Worm (Caenorhabditis elegans) whole organism, L2 larva: ENCODE data around the gene clec-221.
A peak's percentile ranks its signal among the peaks of the same experiment; 100 is the strongest.

Source experiments
- C34F6.9 ChIP-seq: fragments of 150-350 bp; optimal IDR thresholded peaks from 2 replicates; lab custom pipeline; 2014; ENCODE audit warnings: missing biosample characterization, missing genetic modification characterization
- F13H6.1 ChIP-seq: sonication (generic microtip); optimal IDR thresholded peaks from 2 replicates; lab custom pipeline; 2016; ENCODE audit warnings: missing genetic modification characterization, missing compliant biosample characterization
- R02D3.7 ChIP-seq: fragments of 150-350 bp; optimal IDR thresholded peaks from 2 replicates; lab custom pipeline; 2014; ENCODE audit warnings: missing biosample characterization, missing genetic modification characterization
- Y55F3AM.14 ChIP-seq: fragments of 200-800 bp; sonication (Bioruptor generic); optimal IDR thresholded peaks from 2 replicates; lab custom pipeline; 2018; ENCODE audit warnings: mild to moderate bottlenecking, missing genetic modification characterization, missing compliant biosample characterization
- alr-1 ChIP-seq: fragments of 150-350 bp; optimal IDR thresholded peaks from 2 replicates; lab custom pipeline; 2014; ENCODE audit warnings: missing biosample characterization, missing genetic modification characterization
- aly-2 ChIP-seq: fragments of 150-350 bp; optimal IDR thresholded peaks from 2 replicates; lab custom pipeline; 2014; ENCODE audit warnings: missing biosample characterization, missing genetic modification characterization
- ama-1 ChIP-seq: fragments of 150-350 bp; optimal IDR thresholded peaks from 2 replicates; lab custom pipeline; 2018; ENCODE audit warnings: inconsistent platforms
- blmp-1 ChIP-seq: sonication (generic microtip); optimal IDR thresholded peaks from 2 replicates; lab custom pipeline; 2017; ENCODE audit warnings: missing genetic modification characterization, mild to moderate bottlenecking, missing compliant biosample characterization, antibody characterized with exemption, moderate library complexity; ENCODE audit not compliant: insufficient read depth
- ceh-16 ChIP-seq: fragments of 150-350 bp; optimal IDR thresholded peaks from 2 replicates; lab custom pipeline; 2014; ENCODE audit warnings: missing biosample characterization, missing genetic modification characterization
- ceh-82 ChIP-seq: fragments of 150-350 bp; optimal IDR thresholded peaks from 2 replicates; lab custom pipeline; 2014; ENCODE audit warnings: missing biosample characterization, missing genetic modification characterization
- crh-2 ChIP-seq: sonication (generic microtip); optimal IDR thresholded peaks from 2 replicates; lab custom pipeline; 2017; ENCODE audit warnings: missing biosample characterization, missing genetic modification characterization
- dmd-4 ChIP-seq: sonication (generic microtip); optimal IDR thresholded peaks from 2 replicates; lab custom pipeline; 2017; ENCODE audit warnings: missing biosample characterization, missing genetic modification characterization
- egl-27 ChIP-seq: sonication (generic microtip); optimal IDR thresholded peaks from 3 replicates; lab custom pipeline; 2017; ENCODE audit warnings: missing biosample characterization, missing genetic modification reagents, missing genetic modification characterization
- elt-3 ChIP-seq: sonication (generic microtip); optimal IDR thresholded peaks from 2 replicates; lab custom pipeline; 2017; ENCODE audit warnings: missing biosample characterization, missing genetic modification characterization
- gmeb-1 ChIP-seq: fragments of 150-350 bp; optimal IDR thresholded peaks from 2 replicates; lab custom pipeline; 2014; ENCODE audit warnings: missing biosample characterization, missing genetic modification characterization
- lin-13 ChIP-seq: fragments of 150-350 bp; optimal IDR thresholded peaks from 2 replicates; lab custom pipeline; 2014; ENCODE audit warnings: missing biosample characterization, missing genetic modification reagents, missing genetic modification characterization
- lsy-2 ChIP-seq, 2 experiments: fragments of 150-350 bp in 1 of 2; sonication (generic microtip) in 1 of 2; optimal IDR thresholded peaks; 2 replicates each; lab custom pipeline; 2014 to 2017; ENCODE audit warnings: missing biosample characterization in 2 of 2, missing genetic modification characterization in 2 of 2
- mab-5 ChIP-seq: fragments of 150-350 bp; optimal IDR thresholded peaks from 2 replicates; lab custom pipeline; 2014; ENCODE audit warnings: missing biosample characterization, missing genetic modification characterization
- nhr-11 ChIP-seq: fragments of 150-350 bp; optimal IDR thresholded peaks from 2 replicates; lab custom pipeline; 2014; ENCODE audit warnings: missing biosample characterization, missing genetic modification characterization
- nhr-129 ChIP-seq: fragments of 150-350 bp; optimal IDR thresholded peaks from 2 replicates; lab custom pipeline; 2014; ENCODE audit warnings: missing biosample characterization, missing genetic modification characterization
- nhr-21 ChIP-seq: fragments of 150-350 bp; optimal IDR thresholded peaks from 2 replicates; lab custom pipeline; 2014; ENCODE audit warnings: missing biosample characterization, missing genetic modification characterization
- nhr-23 ChIP-seq: fragments of 150-350 bp; optimal IDR thresholded peaks from 2 replicates; lab custom pipeline; 2014; ENCODE audit warnings: missing biosample characterization, missing genetic modification reagents, missing genetic modification characterization
- nhr-6 ChIP-seq: fragments of 150-350 bp; optimal IDR thresholded peaks from 2 replicates; lab custom pipeline; 2014; ENCODE audit warnings: missing biosample characterization, missing genetic modification characterization
- nhr-77 ChIP-seq: fragments of 150-350 bp; optimal IDR thresholded peaks from 2 replicates; lab custom pipeline; 2014; ENCODE audit warnings: missing biosample characterization, missing genetic modification characterization
- peb-1 ChIP-seq: fragments of 150-350 bp; optimal IDR thresholded peaks from 2 replicates; lab custom pipeline; 2014; ENCODE audit warnings: missing biosample characterization, missing genetic modification characterization
- sma-3 ChIP-seq: sonication (generic microtip); optimal IDR thresholded peaks from 2 replicates; lab custom pipeline; 2016; ENCODE audit warnings: missing genetic modification reagents, missing genetic modification characterization, missing compliant biosample characterization
- sma-9 ChIP-seq, 2 experiments: fragments of 150-350 bp in 1 of 2; sonication (generic microtip) in 1 of 2; optimal IDR thresholded peaks; 2 replicates each; lab custom pipeline; 2014 to 2016; ENCODE audit warnings: missing genetic modification characterization in 2 of 2, mild to moderate bottlenecking in 1 of 2, missing biosample characterization in 1 of 2, missing compliant biosample characterization in 1 of 2, missing genetic modification reagents in 1 of 2, moderate library complexity in 1 of 2
- unc-55 ChIP-seq: fragments of 150-350 bp; sonication (generic microtip); optimal IDR thresholded peaks from 3 replicates; lab custom pipeline; 2014; ENCODE audit warnings: missing biosample characterization, missing genetic modification reagents, missing genetic modification characterization
- unc-62 ChIP-seq: fragments of 150-350 bp; optimal IDR thresholded peaks from 2 replicates; lab custom pipeline; 2014; ENCODE audit warnings: missing biosample characterization, missing genetic modification reagents, missing genetic modification characterization
- zag-1 ChIP-seq: fragments of 150-350 bp; optimal IDR thresholded peaks from 2 replicates; lab custom pipeline; 2014; ENCODE audit warnings: missing biosample characterization, missing genetic modification characterization

clec-221 gene

DNA sequence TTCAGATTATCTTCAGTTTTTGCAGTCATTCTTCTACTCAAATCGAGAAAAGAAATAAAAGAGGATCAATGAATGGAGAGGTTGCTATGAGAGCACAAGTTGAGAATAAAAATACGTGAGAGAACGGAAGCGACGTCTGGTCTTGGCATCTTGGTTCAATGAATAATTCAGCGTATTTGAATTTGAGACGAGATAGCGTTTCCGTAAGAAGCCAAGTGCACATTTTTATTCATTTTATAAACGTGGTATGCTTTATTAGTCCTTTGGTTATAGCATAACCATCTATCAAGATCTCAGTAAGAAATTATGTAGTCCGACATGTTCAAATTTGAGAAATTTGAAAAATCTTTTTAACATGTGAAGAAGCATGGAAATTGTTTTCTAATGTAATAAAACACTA lies 35.9 kb downstream of the clec-221 start, which contains the start of gene F58B4.2:
TSS of gene F58B4.2 (minus strand) at position 101 of the 400 bp plus-strand sequence.
- TF ChIP-seq zag-1 (tag; lab: Kevin White, UChicago) (no peak), F13H6.1 (tag; lab: Kevin White, UChicago) (no peak)
- TF ChIP-seq, all 48 proteins: peak for 0

DNA sequence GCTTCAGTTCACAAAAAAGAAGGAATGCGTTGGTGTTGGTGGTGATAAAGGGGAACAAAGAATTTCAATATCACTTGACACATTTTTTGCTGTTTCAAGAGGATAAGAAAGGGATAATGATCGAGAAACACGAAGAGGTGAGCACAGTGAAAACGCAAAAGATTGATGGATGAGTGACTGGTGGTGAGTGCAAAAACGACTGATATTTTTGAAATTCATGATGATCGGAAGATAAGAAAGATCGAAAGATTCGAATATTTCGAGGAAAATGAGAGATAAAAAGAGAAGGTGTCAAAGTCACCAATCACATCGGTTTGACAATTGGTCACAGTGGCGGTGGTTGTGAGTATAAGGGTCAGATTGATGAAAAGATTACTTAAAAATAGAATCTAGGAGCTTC lies 38.3 kb downstream of the clec-221 start:
- TF ChIP-seq sma-9 (GFP tag; optimal IDR thresholded peaks at IDR 0.05; lab: Kevin White, UChicago) (peak; percentile 12), sma-9 (tag; optimal IDR thresholded peaks at IDR 0.05; lab: Kevin White, UChicago) (no peak), nhr-129 (peak; percentile 63), F13H6.1 (tag; lab: Kevin White, UChicago) (peak; percentile 34), ama-1 (no peak), aly-2 (tag; lab: Kevin White, UChicago) (no peak)

DNA sequence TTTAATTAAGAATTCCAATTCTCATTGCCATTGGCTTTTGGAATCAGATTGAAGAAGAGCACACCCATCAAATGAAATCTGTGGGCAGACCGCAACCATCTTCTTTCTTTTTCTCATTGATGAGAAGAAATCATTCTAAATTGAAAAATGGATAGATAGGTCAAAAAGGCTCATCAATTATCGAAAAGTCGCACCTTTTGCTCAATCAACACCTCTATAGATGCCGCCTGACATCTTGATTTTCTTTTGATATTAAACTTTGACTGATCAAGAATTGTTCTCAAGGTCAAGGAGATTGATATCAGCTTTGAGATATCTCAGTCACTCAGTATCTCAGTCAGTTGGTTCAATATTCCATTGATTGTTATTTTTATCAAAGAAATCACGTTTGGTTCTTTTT lies 44.3 kb downstream of the clec-221 start:
- TF ChIP-seq dmd-4 (tag; lab: Kevin White, UChicago) (no peak), ceh-82 (tag; lab: Kevin White, UChicago) (no peak), elt-3 (tag; lab: Kevin White, UChicago) (no peak), nhr-21 (no peak), sma-9 (GFP tag; optimal IDR thresholded peaks at IDR 0.05; lab: Kevin White, UChicago) (no peak), sma-9 (tag; optimal IDR thresholded peaks at IDR 0.05; lab: Kevin White, UChicago) (no peak), aly-2 (tag; lab: Kevin White, UChicago) (no peak), lin-13 (GFP tag; lab: Kevin White, UChicago) (no peak), nhr-6 (tag; lab: Kevin White, UChicago) (no peak), blmp-1 (no peak), alr-1 (no peak), egl-27 (tag; lab: Kevin White, UChicago) (no peak), crh-2 (no peak), nhr-77 (tag; lab: Kevin White, UChicago) (no peak)

DNA sequence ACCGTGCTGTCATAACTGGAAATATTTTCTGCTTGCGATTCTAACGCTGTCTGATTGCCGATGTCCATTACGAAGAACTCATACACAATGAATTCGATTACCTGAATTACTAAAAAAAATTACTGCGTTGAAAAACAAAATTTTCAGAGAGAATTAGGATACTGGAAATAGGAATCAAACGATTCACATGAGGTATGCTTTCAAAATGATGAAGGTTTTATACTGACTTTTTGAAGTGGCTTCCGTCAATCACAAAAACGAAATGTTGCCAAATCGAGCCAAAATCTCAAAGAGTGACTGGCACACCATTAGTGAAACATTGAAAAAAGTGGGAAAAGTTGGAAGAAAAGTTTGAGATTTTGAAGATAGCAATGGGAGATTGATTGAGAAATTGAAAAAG lies 45.2 kb downstream of the clec-221 start, which contains the start of gene zzz-1:
TSS of gene zzz-1 (minus strand) at position 101 of the 400 bp plus-strand sequence.
- no peak for TF ChIP-seq nhr-11
- TF ChIP-seq ceh-82 (tag; lab: Kevin White, UChicago), result no peak

DNA sequence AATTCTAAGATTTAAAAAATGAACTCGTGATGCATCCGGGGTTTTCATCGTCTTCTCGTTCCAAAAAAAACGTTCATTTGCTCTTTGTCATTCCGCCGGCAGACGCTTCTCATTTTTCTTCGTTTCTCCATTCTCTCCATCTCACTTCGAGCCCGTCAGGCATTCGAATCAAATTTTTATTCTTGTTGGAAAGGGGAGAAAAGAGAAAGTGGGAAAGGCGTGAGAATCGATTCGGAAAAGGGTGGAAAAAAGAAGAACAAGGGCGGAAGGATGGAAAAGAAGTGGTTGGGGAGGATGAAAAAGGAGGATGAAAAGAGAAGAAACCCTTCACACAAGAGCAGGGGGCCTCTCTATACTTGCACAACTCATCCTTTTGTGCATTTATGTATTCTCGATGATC lies 49.4 kb downstream of the clec-221 start:
- TF ChIP-seq lsy-2 (tag; optimal IDR thresholded peaks at IDR 0.05; lab: Kevin White, UChicago) (peak in 1 of 2 experiments; percentile 31), unc-55 (GFP tag; lab: Kevin White, UChicago) (peak; percentile 40), Y55F3AM.14 (GFP tag; lab: Kevin White, UChicago) (peak; percentile 18), sma-3 (GFP tag; lab: Kevin White, UChicago) (no peak), R02D3.7 (no peak), sma-9 (GFP tag; optimal IDR thresholded peaks at IDR 0.05; lab: Kevin White, UChicago) (no peak), sma-9 (tag; optimal IDR thresholded peaks at IDR 0.05; lab: Kevin White, UChicago) (no peak), nhr-23 (no peak), nhr-77 (tag; lab: Kevin White, UChicago) (no peak), F13H6.1 (tag; lab: Kevin White, UChicago) (no peak), mab-5 (tag; lab: Kevin White, UChicago) (no peak), zag-1 (tag; lab: Kevin White, UChicago) (peak; percentile 41), unc-62 (GFP tag; lab: Kevin White, UChicago) (no peak), peb-1 (tag; lab: Kevin White, UChicago) (no peak), crh-2 (peak; percentile 31), nhr-6 (tag; lab: Kevin White, UChicago) (no peak), C34F6.9 (tag; lab: Kevin White, UChicago) (peak; percentile 33), lin-13 (GFP tag; lab: Kevin White, UChicago) (no peak)

DNA sequence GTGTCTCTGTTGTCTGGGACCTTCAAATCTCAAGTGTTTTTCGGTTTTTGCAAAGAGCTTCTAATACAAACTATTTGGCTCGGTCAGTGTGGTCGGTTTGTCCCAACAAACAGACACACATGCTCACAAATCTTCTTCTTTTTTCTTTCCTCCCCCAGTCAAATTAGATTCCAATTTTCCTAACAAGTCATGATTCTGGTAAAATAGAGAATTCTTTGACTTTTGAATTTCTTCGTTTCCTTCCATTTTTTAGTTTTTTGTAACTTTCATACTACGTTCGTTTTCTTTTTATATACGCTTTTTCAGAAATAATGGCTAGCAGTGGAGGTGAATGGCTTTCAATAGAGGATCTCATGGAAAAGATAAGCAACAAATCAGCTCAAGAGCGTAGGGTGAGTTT lies 50.5 kb downstream of the clec-221 start, which contains the start of gene F32D8.15:
TSS of gene F32D8.15 (plus strand) at position 301 of the 400 bp plus-strand sequence.
- TF ChIP-seq gmeb-1 (tag; lab: Kevin White, UChicago) (no peak), ceh-16 (tag; lab: Kevin White, UChicago) (no peak)
